Fruit fly (Drosophila melanogaster) whole organism, embryonic: ENCODE results near the gene Ak3.
A peak's percentile ranks its signal among the peaks of the same experiment; 100 is the strongest.

Source experiments
- ATbp ChIP-seq: fragments of 200-800 bp; sonication (Bioruptor generic); optimal IDR thresholded peaks from 2 replicates; lab custom pipeline; 2017; ENCODE audit warnings: missing biosample characterization, mild to moderate bottlenecking, missing genetic modification characterization, missing genetic modification reagents
- Aef1 ChIP-seq: fragments of 200-800 bp; sonication (Bioruptor generic); IDR thresholded peaks from 3 replicates; pipeline ENCODE4 v1.3.6; 2022; ENCODE audit warnings: missing biosample characterization, missing genetic modification characterization
- Antp ChIP-seq: fragments of 200-800 bp; sonication (Bioruptor generic); optimal IDR thresholded peaks from 3 replicates; lab custom pipeline; 2016; ENCODE audit warnings: missing biosample characterization, missing genetic modification characterization
- Bteb2 ChIP-seq: fragments of 200-800 bp; sonication (Bioruptor generic); optimal IDR thresholded peaks from 2 replicates; lab custom pipeline; 2016; ENCODE audit warnings: missing biosample characterization, missing genetic modification characterization
- CG10267 ChIP-seq: fragments of 200-800 bp; sonication (Bioruptor generic); optimal IDR thresholded peaks from 2 replicates; lab custom pipeline; 2018; ENCODE audit warnings: missing biosample characterization, mild to moderate bottlenecking, missing genetic modification characterization, moderate library complexity
- CG12104 ChIP-seq: fragments of 200-800 bp; sonication (Bioruptor generic); optimal IDR thresholded peaks from 3 replicates; lab custom pipeline; 2016; ENCODE audit warnings: missing biosample characterization, missing genetic modification characterization
- CG1233 ChIP-seq: fragments of 200-800 bp; sonication (Bioruptor generic); optimal IDR thresholded peaks from 4 replicates; lab custom pipeline; 2018; ENCODE audit warnings: missing biosample characterization, mild to moderate bottlenecking, missing genetic modification characterization
- CG12391 ChIP-seq: fragments of 200-800 bp; sonication (Bioruptor generic); optimal IDR thresholded peaks from 3 replicates; lab custom pipeline; 2018; ENCODE audit warnings: missing biosample characterization, mild to moderate bottlenecking, missing genetic modification characterization, moderate library complexity
- CG12942 ChIP-seq: fragments of 200-800 bp; sonication (Bioruptor generic); optimal IDR thresholded peaks from 3 replicates; lab custom pipeline; 2016; ENCODE audit warnings: missing biosample characterization, missing genetic modification characterization
- CG15269 ChIP-seq: fragments of 200-800 bp; sonication (Bioruptor generic); optimal IDR thresholded peaks from 2 replicates; lab custom pipeline; 2018; ENCODE audit warnings: missing biosample characterization, mild to moderate bottlenecking, missing genetic modification characterization, moderate library complexity
- CG15601 ChIP-seq: fragments of 200-800 bp; sonication (Bioruptor generic); optimal IDR thresholded peaks from 3 replicates; lab custom pipeline; 2019; ENCODE audit warnings: missing biosample characterization, mild to moderate bottlenecking, missing genetic modification characterization, moderate library complexity
- CG18262 ChIP-seq: fragments of 200-800 bp; optimal IDR thresholded peaks from 3 replicates; lab custom pipeline; 2019; ENCODE audit warnings: missing biosample characterization, mild to moderate bottlenecking, missing genetic modification characterization, moderate library complexity
- CG18476 ChIP-seq: fragments of 200-800 bp; sonication (Bioruptor generic); optimal IDR thresholded peaks from 2 replicates; lab custom pipeline; 2016; ENCODE audit warnings: missing biosample characterization, mild to moderate bottlenecking, missing genetic modification characterization
- CG30403 ChIP-seq: fragments of 200-800 bp; sonication (Bioruptor generic); optimal IDR thresholded peaks from 3 replicates; lab custom pipeline; 2016; ENCODE audit warnings: missing biosample characterization, missing genetic modification characterization
- CG32532 ChIP-seq: fragments of 200-800 bp; sonication (Bioruptor generic); IDR thresholded peaks from 2 replicates; pipeline ENCODE4 v1.3.6; 2022; ENCODE audit warnings: missing biosample characterization, missing genetic modification characterization
- CG34224 ChIP-seq: fragments of 200-800 bp; sonication (Bioruptor generic); IDR thresholded peaks from 3 replicates; pipeline ENCODE4 v1.3.6; 2022; ENCODE audit warnings: missing biosample characterization, missing genetic modification characterization; ENCODE audit not compliant: partially characterized antibody
- CG3726 ChIP-seq: fragments of 200-800 bp; sonication (Bioruptor generic); IDR thresholded peaks from 3 replicates; pipeline ENCODE4, ENCODE4 v1.3.6; 2022; ENCODE audit warnings: missing biosample characterization, missing genetic modification characterization
- CG4282 ChIP-seq: fragments of 200-800 bp; sonication (Bioruptor generic); optimal IDR thresholded peaks from 2 replicates; lab custom pipeline; 2016; ENCODE audit warnings: missing biosample characterization, missing genetic modification characterization
- CG4328 ChIP-seq: fragments of 200-800 bp; sonication (Bioruptor generic); optimal IDR thresholded peaks from 3 replicates; lab custom pipeline; 2017; ENCODE audit warnings: missing biosample characterization, missing genetic modification reagents, missing genetic modification characterization
- CG4707 ChIP-seq: fragments of 200-800 bp; sonication (Bioruptor generic); optimal IDR thresholded peaks from 2 replicates; lab custom pipeline; 2018; ENCODE audit warnings: missing biosample characterization, mild to moderate bottlenecking, missing genetic modification characterization, moderate library complexity
- CG6272 ChIP-seq: fragments of 200-800 bp; sonication (Bioruptor generic); IDR thresholded peaks from 2 replicates; pipeline ENCODE4 v1.3.6; 2022; ENCODE audit warnings: missing biosample characterization, missing genetic modification characterization
- CG7271 ChIP-seq: fragments of 200-800 bp; sonication (Bioruptor generic); optimal IDR thresholded peaks from 2 replicates; lab custom pipeline; 2018; ENCODE audit warnings: missing biosample characterization, mild to moderate bottlenecking, missing genetic modification characterization, moderate library complexity
- CG7357 ChIP-seq: fragments of 200-800 bp; sonication (Bioruptor generic); IDR thresholded peaks from 3 replicates; pipeline ENCODE4 v1.3.6; 2022; ENCODE audit warnings: missing biosample characterization, missing genetic modification characterization
- CG7372 ChIP-seq: fragments of 200-800 bp; sonication (Bioruptor generic); IDR thresholded peaks from 2 replicates; pipeline ENCODE4 v1.3.6; 2022; ENCODE audit warnings: missing biosample characterization, missing genetic modification characterization
- CG7745 ChIP-seq: fragments of 200-800 bp; sonication (Bioruptor generic); optimal IDR thresholded peaks from 2 replicates; lab custom pipeline; 2018; ENCODE audit warnings: missing biosample characterization, mild to moderate bottlenecking, missing genetic modification characterization, moderate library complexity
- CG7987 ChIP-seq: fragments of 200-800 bp; sonication (Bioruptor generic); optimal IDR thresholded peaks from 2 replicates; lab custom pipeline; 2018; ENCODE audit warnings: missing biosample characterization, mild to moderate bottlenecking, missing genetic modification characterization, moderate library complexity
- CG8089 ChIP-seq: fragments of 200-800 bp; sonication (Bioruptor generic); optimal IDR thresholded peaks from 3 replicates; lab custom pipeline; 2016; ENCODE audit warnings: missing biosample characterization, missing genetic modification characterization
- CG8281 ChIP-seq: fragments of 200-800 bp; sonication (Bioruptor generic); optimal IDR thresholded peaks from 2 replicates; lab custom pipeline; 2018; ENCODE audit warnings: missing biosample characterization, mild to moderate bottlenecking, missing genetic modification characterization, moderate library complexity
- CG9437 ChIP-seq: fragments of 200-800 bp; sonication (Bioruptor generic); optimal IDR thresholded peaks from 2 replicates; lab custom pipeline; 2018; ENCODE audit warnings: missing biosample characterization, mild to moderate bottlenecking, missing genetic modification characterization
- Drgx ChIP-seq: fragments of 200-800 bp; sonication (Bioruptor generic); IDR thresholded peaks from 2 replicates; pipeline ENCODE4 v1.3.6; 2022; ENCODE audit warnings: missing biosample characterization, missing genetic modification characterization
- Elba2 ChIP-seq: fragments of 200-800 bp; sonication (Bioruptor generic); optimal IDR thresholded peaks from 3 replicates; lab custom pipeline; 2016; ENCODE audit warnings: missing biosample characterization, missing genetic modification characterization
- Gsc ChIP-seq: fragments of 200-800 bp; sonication (Bioruptor generic); IDR thresholded peaks from 2 replicates; pipeline ENCODE4 v1.3.6; 2022; ENCODE audit warnings: missing biosample characterization, missing genetic modification characterization
- H15 ChIP-seq: fragments of 200-800 bp; sonication (Bioruptor generic); IDR thresholded peaks from 3 replicates; pipeline ENCODE4 v1.3.6; 2022; ENCODE audit warnings: missing biosample characterization, missing genetic modification characterization
- Hr51 ChIP-seq, 2 experiments: fragments of 200-800 bp; sonication (Bioruptor generic); optimal IDR thresholded peaks; 2 replicates in 1 of 2; 3 replicates in 1 of 2; lab custom pipeline; 2016 to 2018; ENCODE audit warnings: missing biosample characterization in 2 of 2, missing genetic modification characterization in 2 of 2, mild to moderate bottlenecking in 1 of 2, moderate library complexity in 1 of 2
- Kr ChIP-seq: fragments of 200-800 bp; sonication (Bioruptor generic); optimal IDR thresholded peaks from 2 replicates; lab custom pipeline; 2017; ENCODE audit warnings: missing biosample characterization, mild to moderate bottlenecking, missing genetic modification characterization
- MESR4 ChIP-seq: fragments of 200-800 bp; sonication (Bioruptor generic); optimal IDR thresholded peaks from 2 replicates; lab custom pipeline; 2018; ENCODE audit warnings: missing biosample characterization, mild to moderate bottlenecking, missing genetic modification characterization, moderate library complexity
- Mrtf ChIP-seq: fragments of 200-800 bp; sonication (Bioruptor generic); IDR thresholded peaks from 3 replicates; pipeline ENCODE4 v1.3.6; 2022; ENCODE audit warnings: missing biosample characterization, missing genetic modification characterization
- NC2α ChIP-seq: fragments of 200-800 bp; sonication (Bioruptor generic); optimal IDR thresholded peaks from 2 replicates; lab custom pipeline; 2016; ENCODE audit warnings: missing biosample characterization, missing genetic modification characterization
- NfI ChIP-seq: fragments of 200-800 bp; sonication (Bioruptor generic); optimal IDR thresholded peaks from 3 replicates; lab custom pipeline; 2018; ENCODE audit warnings: missing biosample characterization, mild to moderate bottlenecking, missing genetic modification characterization, moderate library complexity
- PHDP ChIP-seq: fragments of 200-800 bp; sonication (Bioruptor generic); optimal IDR thresholded peaks from 3 replicates; lab custom pipeline; 2018; ENCODE audit warnings: missing biosample characterization, mild to moderate bottlenecking, missing genetic modification characterization, moderate library complexity
- Sin3A ChIP-seq: fragments of >200 bp; optimal IDR thresholded peaks from 2 replicates; lab custom pipeline; 2018
- Xrp1 ChIP-seq: fragments of 200-800 bp; sonication (Bioruptor generic); IDR thresholded peaks from 2 replicates; pipeline ENCODE4 v1.3.6; 2022; ENCODE audit warnings: missing biosample characterization, missing genetic modification characterization
- bigmax ChIP-seq: fragments of 200-800 bp; sonication (Bioruptor generic); optimal IDR thresholded peaks from 2 replicates; lab custom pipeline; 2018; ENCODE audit warnings: missing biosample characterization, mild to moderate bottlenecking, missing genetic modification characterization
- chif ChIP-seq, 2 experiments: fragments of 200-800 bp; sonication (Bioruptor generic); optimal IDR thresholded peaks; 3 replicates each; lab custom pipeline; 2016; ENCODE audit warnings: missing biosample characterization in 2 of 2, missing genetic modification characterization in 2 of 2
- dmrt11E ChIP-seq: fragments of 200-800 bp; sonication (Bioruptor generic); optimal IDR thresholded peaks from 3 replicates; lab custom pipeline; 2018; ENCODE audit warnings: missing biosample characterization, mild to moderate bottlenecking, missing genetic modification characterization, moderate library complexity
- h ChIP-seq: fragments of >200 bp; optimal IDR thresholded peaks from 2 replicates; lab custom pipeline; 2017
- hbn ChIP-seq: fragments of 200-800 bp; sonication (Bioruptor generic); IDR thresholded peaks from 2 replicates; pipeline ENCODE4 v1.3.6; 2022; ENCODE audit warnings: missing biosample characterization, missing genetic modification characterization; ENCODE audit not compliant: partially characterized antibody
- pum ChIP-seq: fragments of 200-800 bp; sonication (Bioruptor generic); optimal IDR thresholded peaks from 2 replicates; lab custom pipeline; 2016; ENCODE audit warnings: missing biosample characterization, missing genetic modification characterization
- sim ChIP-seq: fragments of 200-800 bp; sonication (Bioruptor generic); IDR thresholded peaks from 2 replicates; pipeline ENCODE4 v1.3.6; 2022; ENCODE audit warnings: missing biosample characterization, missing genetic modification characterization
- vfl ChIP-seq: fragments of 200-800 bp; sonication (Bioruptor generic); optimal IDR thresholded peaks from 2 replicates; lab custom pipeline; 2016; ENCODE audit warnings: missing biosample characterization, missing genetic modification characterization
- z ChIP-seq: fragments of 200-800 bp; sonication (Bioruptor generic); IDR thresholded peaks from 3 replicates; pipeline ENCODE4 v1.3.6; 2022; ENCODE audit warnings: missing biosample characterization, missing genetic modification characterization

Ak3 gene

DNA sequence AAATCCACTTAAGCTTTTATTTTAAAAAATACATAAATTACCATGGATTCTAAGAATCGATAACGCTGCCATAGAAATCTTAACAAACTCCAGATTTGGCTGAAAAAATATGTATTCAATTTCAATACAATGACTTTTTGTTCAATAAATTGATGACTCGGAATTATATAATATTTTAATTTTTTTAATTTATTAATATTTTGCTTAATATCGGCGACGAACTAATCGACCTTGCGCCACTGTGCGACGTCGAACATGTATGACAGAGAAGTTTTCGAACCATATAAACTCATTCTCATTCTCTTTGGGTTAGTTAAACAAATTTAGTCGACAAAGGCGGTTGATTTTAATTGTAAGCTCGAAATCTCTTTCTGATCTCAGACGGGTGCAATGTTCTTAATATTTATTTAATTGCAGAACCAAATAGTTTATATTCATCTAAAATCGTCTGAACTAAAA is 39.8 kb downstream of the Ak3 start, which contains the start of gene CG42394 (continued):
- TF ChIP-seq CG12104 (GFP tag; lab: Kevin White, UChicago) = peak; percentile 96
- TF ChIP-seq CG12942 (GFP tag; lab: Kevin White, UChicago) = peak; percentile 87
- TF ChIP-seq CG8281 = peak; percentile 77
- peak; percentile 95 for TF ChIP-seq ATbp (GFP tag; lab: Kevin White, UChicago)
- peak; percentile 96 for TF ChIP-seq CG7271 (tag; lab: Kevin White, UChicago)
- TF ChIP-seq CG9437 (GFP tag; lab: Kevin White, UChicago) = peak; percentile 90
- TF ChIP-seq CG7745 (tag; lab: Kevin White, UChicago) = peak; percentile 10
- peak; percentile 88; the same call in 1 of the 3 replicates for TF ChIP-seq CG3726 (GFP tag; lab: Robert Waterston, UW)
- TF ChIP-seq CG7372 = peak; percentile 92
- peak; percentile 71 for TF ChIP-seq vfl
- no peak for TF ChIP-seq Sin3A
- TF ChIP-seq CG6272 = peak; percentile 88
- TF ChIP-seq CG32532 = peak; percentile 97
- peak; percentile 25 for TF ChIP-seq MESR4 (GFP tag; lab: Kevin White, UChicago)
- peak; percentile 15 for TF ChIP-seq NC2α
- peak; percentile 43 for TF ChIP-seq Kr (GFP tag; lab: Kevin White, UChicago)
- TF ChIP-seq dmrt11E (tag; lab: Kevin White, UChicago) = peak; percentile 95
- peak; percentile 92 for TF ChIP-seq CG30403 (GFP tag; lab: Kevin White, UChicago)
- TF ChIP-seq PHDP (tag; lab: Kevin White, UChicago) = peak; percentile 95
- TF ChIP-seq CG18476 (GFP tag; lab: Kevin White, UChicago) = peak; percentile 91
- TF ChIP-seq Gsc = peak; percentile 21; the same call in 1 of the 2 replicates
- TF ChIP-seq CG4328 = peak; percentile 86
- no peak for TF ChIP-seq z (GFP tag; lab: Robert Waterston, UW)
- peak; percentile 75 for TF ChIP-seq CG7357 (GFP tag; lab: Robert Waterston, UW)
- TF ChIP-seq CG1233 (GFP tag; lab: Kevin White, UChicago) = peak; percentile 96
- peak; percentile 51 for TF ChIP-seq CG8089
- no peak for TF ChIP-seq hbn (GFP tag; lab: Robert Waterston, UW)
- TF ChIP-seq CG7987 = peak; percentile 93
- peak; percentile 44 for TF ChIP-seq Antp (GFP tag; lab: Kevin White, UChicago)
- TF ChIP-seq CG10267 (tag; lab: Kevin White, UChicago) = peak; percentile 94
- peak; percentile 99 for TF ChIP-seq CG18262 (tag; lab: Kevin White, UChicago)
- TF ChIP-seq sim (GFP tag; lab: Robert Waterston, UW) = peak; percentile 90
- TF ChIP-seq Drgx (GFP tag; lab: Robert Waterston, UW) = peak; percentile 95
- peak; percentile 77 to 96 for TF ChIP-seq Hr51 (GFP tag; optimal IDR thresholded peaks at IDR 0.05; lab: Kevin White, UChicago)
- peak; percentile 93 for TF ChIP-seq CG15601 (tag; lab: Kevin White, UChicago)
- TF ChIP-seq CG34224 (GFP tag; lab: Robert Waterston, UW) = no peak
- peak; percentile 79 for TF ChIP-seq CG4707 (GFP tag; lab: Kevin White, UChicago)
- TF ChIP-seq CG4282 (GFP tag; lab: Kevin White, UChicago) = no peak
- TF ChIP-seq Aef1 (GFP tag; lab: Robert Waterston, UW) = peak; percentile 90
- TF ChIP-seq Xrp1 (GFP tag; lab: Robert Waterston, UW) = peak; percentile 98
- TF ChIP-seq Elba2 = peak; percentile 46
- TF ChIP-seq Bteb2 (GFP tag; lab: Kevin White, UChicago) = peak; percentile 81
- TF ChIP-seq NfI (GFP tag; lab: Kevin White, UChicago) = peak; percentile 94
- peak; percentile 87 for TF ChIP-seq Mrtf
- TF ChIP-seq pum (GFP tag; lab: Kevin White, UChicago) = peak; percentile 64
- no peak for TF ChIP-seq h
- peak; percentile 94 for TF ChIP-seq CG15269
- peak; percentile 56 to 75 for TF ChIP-seq chif (GFP tag; optimal IDR thresholded peaks at IDR 0.05; lab: Kevin White, UChicago)
- peak; percentile 97 for TF ChIP-seq CG12391 (tag; lab: Kevin White, UChicago)
- peak; percentile 48 for TF ChIP-seq bigmax (GFP tag; lab: Kevin White, UChicago)
- TF ChIP-seq H15 (GFP tag; lab: Robert Waterston, UW) = peak; percentile 91
